Worm (Caenorhabditis elegans) whole organism, L4/young adult: ENCODE measurements around the gene grl-12.

Experiments used
- W03F9.2 ChIP-seq: fragments of 150-350 bp; optimal IDR thresholded peaks from 2 replicates; lab custom pipeline; 2014; ENCODE audit warnings: missing biosample characterization, missing genetic modification characterization
- dao-5 ChIP-seq: sonication (generic microtip); optimal IDR thresholded peaks from 2 replicates; lab custom pipeline; 2016; ENCODE audit warnings: missing genotype, missing genetic modification characterization, moderate library complexity, missing compliant biosample characterization
- him-1 ChIP-seq: sonication (generic microtip); optimal IDR thresholded peaks from 2 replicates; lab custom pipeline; 2016; ENCODE audit warnings: missing genotype, missing genetic modification reagents, missing genetic modification characterization, missing compliant biosample characterization

The grl-12 gene

DNA sequence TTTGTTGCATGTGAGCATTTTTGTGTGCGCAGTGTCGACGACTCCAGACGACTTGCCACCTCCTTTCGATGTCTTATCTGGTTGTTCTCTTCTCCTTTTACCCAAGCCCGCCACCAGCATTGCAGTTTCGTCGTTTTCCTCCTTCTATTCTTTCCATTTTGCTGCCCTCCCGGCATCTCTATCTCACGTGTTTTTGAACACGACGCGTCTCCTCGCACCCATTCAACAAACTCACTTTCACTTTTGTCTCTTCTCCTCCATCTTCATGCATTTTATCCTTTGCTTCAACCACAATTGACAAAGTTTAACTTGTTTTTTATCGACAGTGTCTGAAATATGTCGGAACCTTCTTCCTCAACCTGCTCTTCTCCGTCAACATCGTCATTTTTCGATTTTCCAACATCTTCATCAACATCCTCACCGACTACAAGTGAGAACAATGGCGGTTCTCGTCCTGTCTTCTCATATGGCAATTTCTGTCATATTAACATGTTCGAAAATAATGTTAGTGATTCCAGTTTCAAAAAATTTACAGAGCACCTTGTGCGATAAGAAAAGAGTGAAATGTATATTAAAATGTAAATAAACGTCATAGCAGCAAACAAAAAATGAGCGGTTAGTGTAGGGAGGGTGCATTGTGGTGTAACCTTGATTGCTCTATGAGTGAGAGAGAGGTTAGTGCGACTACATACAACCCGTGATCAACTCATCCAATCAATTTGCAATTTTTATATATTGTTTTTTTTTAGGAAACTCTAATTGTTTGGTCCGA lies 26.0 kb downstream of the grl-12 start, which contains the start of gene fip-4:
TSS of gene fip-4 (minus strand) at position 636 of the 772 bp plus-strand sequence.
- no peak for TF ChIP-seq dao-5
- TF ChIP-seq him-1 (tag; lab: Kevin White, UChicago), result no peak
- no peak for TF ChIP-seq W03F9.2 (tag; lab: Kevin White, UChicago)

DNA sequence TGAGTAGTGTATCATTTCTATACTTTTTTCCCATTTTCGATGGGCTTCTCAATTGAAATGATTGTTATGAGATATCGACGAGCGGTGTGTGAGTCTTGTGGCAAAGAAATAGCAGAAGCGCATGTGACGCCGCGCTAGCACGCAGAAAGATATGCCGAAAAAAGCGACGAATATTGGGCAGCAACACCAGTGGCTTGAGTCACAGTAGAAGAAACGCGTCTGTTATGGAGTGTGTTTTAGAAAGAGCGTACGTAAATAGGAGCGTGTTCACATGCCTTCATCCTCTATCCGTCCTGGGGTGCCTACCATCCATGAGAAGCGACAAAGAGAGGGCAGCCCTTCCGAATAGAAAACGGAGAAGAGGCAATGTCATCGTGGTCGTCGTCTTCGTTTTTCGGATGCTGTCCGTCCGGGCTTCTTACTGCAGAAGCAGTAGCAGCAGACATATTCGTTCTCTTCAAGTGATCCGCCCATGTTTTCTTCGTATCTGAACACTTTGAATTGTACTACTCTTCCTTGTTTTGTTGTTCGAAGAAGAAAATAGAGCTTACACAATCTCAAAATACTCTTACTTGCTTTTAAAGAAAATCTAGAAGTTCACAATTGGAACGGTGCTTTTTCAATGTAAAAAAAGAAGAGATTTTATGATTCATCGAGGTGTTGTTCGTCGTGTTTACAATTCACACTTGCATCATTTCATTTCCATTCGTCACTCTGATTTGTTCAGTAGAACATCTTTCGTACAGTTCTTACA lies 26.9 kb downstream of the grl-12 start:
- TF ChIP-seq him-1 (tag; lab: Kevin White, UChicago) (no peak), dao-5 (no peak), W03F9.2 (tag; lab: Kevin White, UChicago) (no peak)

DNA sequence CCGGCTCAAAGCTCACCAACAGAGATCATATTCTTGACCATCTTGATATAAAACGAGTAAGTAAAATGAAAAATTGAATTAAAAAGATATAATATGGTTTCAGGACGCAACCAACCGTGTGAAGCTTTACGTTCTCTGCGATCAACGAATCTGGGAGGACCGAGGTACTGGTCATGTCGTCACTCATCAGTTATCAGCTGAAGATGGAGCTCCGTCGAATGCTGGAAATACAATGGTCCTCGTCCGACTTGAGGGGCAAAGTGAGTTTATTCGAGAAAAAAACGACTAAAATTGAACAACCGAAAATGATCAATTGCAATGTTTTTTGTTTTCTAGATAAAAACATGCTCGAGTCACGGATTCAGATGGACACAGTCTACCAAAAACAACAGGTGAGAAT lies 28.3 kb downstream of the grl-12 start:
- TF ChIP-seq dao-5 (no peak), him-1 (tag; lab: Kevin White, UChicago) (no peak), W03F9.2 (tag; lab: Kevin White, UChicago) (no peak)

DNA sequence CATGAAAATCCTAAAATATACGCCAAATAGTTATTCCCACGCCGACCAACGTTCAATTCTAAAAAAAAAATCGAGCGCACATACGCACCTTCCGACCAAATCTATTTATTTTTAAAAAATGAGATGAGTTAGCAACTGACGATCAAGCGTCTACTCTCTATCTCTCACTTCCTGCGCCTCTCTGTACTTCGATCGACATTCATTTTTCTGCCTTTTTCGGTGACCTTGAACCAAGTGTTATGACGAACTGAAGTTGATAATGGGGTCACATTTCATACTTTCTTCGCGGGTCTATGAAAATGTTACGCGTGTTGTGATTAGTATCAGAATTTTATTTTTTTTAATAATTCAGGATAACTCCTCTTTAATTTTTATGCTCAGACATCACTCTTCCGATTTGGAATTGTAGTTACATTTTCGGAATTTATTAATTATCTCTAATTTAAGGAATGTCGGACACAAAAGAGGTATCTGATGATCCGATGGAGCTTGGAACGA lies 29.4 kb downstream of the grl-12 start, which contains the start of gene smk-1:
TSS of gene smk-1 (plus strand) at position 448 of the 498 bp plus-strand sequence.
- TF ChIP-seq W03F9.2 (tag; lab: Kevin White, UChicago) (no peak), him-1 (tag; lab: Kevin White, UChicago) (no peak), dao-5 (no peak)

DNA sequence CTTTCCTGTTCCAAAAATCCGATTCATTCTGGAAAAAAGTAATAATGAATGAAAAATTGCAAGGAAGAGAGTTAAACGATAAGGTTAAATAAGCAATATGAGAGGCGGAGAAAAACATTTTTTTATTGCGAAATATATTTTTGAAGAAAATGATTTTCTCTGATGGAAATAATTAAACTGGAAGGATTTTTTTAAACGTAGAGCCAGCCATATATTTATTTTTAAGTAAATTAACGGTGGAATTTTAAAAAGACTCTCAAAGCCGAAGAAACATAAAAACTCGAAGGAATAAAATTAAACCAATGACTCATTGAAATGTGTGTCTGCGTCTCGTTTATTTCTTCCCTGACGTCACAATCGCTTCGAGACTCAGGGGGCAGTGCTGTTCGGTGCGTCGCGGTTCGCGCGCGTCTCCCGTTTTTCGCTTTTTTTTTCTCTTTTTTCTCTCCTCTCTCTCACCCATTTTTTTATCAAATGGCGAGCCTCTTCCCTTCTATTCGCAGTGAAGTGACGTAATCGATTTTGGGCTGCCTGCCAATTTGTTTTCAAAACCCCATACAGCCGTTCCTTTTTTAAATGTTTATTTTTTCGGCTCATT lies 30.6 kb downstream of the grl-12 start, which contains the start of gene vps-60:
TSS of gene vps-60 (minus strand) at position 30 of the 598 bp plus-strand sequence.
- TF ChIP-seq W03F9.2 (tag; lab: Kevin White, UChicago) (peak; percentile 94), dao-5 (no peak), him-1 (tag; lab: Kevin White, UChicago) (peak; percentile 81)

DNA sequence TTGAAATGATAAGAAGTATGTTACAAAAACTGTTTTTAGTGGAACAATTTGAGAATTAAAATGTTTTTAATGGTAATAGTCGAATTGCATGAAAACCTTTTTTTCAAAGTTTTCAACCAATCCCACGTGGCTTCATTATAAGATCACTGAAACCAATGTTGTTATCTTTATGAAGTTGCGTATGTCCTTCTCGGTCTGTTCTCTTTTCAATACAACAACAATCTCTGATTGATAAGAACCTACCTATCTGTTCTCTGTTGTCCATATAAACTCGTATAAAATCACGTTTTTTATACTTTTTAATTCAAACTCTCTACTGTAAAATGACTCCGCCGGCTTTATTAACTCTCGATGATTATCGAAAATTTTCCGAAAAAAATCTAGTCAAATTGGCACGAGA lies 33.5 kb downstream of the grl-12 start, which contains the start of gene F41E6.5:
TSS of gene F41E6.5 (plus strand) at position 209 of the 400 bp plus-strand sequence.
- no peak for TF ChIP-seq W03F9.2 (tag; lab: Kevin White, UChicago)

DNA sequence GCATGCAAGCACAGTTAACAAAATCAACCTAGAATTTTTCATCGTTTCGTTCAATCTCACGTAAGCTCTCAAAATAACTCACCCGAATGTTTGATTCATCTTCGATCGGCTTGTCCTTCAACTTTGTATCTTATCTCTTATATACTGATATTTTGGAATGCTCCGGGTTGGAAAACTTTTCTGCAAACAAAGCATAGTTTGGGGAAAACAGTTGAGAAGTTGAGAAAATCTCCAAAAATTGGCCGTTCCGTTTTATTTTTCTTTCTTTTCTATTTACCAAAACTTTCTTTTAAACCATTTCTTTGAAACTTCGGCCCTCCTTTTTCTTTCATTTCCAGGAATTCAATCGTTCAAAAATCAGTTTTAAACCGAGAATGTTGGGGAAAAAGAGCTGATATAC lies 34.2 kb downstream of the grl-12 start, which contains the start of gene F41E6.15:
TSS of gene F41E6.15 (minus strand) at position 101 of the 400 bp plus-strand sequence.
- TF ChIP-seq dao-5 (no peak), him-1 (tag; lab: Kevin White, UChicago) (no peak), W03F9.2 (tag; lab: Kevin White, UChicago) (no peak)

DNA sequence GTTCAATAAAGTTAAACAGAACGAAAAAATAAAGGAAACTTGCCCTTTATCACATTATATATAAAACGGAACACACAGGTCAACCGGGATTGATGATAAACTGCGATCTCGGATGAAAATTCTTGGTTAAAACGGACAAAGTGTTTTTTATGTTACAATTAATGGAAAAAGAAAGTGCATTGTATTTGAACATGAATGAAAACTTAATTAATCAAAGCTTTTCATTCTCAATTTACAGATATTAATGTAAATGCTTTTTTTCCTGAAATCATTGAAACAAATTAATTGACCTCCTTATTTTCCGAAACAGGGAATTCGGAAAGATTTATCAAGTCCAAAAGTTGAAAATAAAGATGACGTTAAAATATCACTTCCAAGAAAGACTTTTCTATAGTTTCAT lies 35.4 kb downstream of the grl-12 start, which contains the start of gene F41E6.8:
TSS of gene F41E6.8 (minus strand) at position 101 of the 400 bp plus-strand sequence.
- TF ChIP-seq him-1 (tag; lab: Kevin White, UChicago) (no peak), dao-5 (no peak), W03F9.2 (tag; lab: Kevin White, UChicago) (no peak)

DNA sequence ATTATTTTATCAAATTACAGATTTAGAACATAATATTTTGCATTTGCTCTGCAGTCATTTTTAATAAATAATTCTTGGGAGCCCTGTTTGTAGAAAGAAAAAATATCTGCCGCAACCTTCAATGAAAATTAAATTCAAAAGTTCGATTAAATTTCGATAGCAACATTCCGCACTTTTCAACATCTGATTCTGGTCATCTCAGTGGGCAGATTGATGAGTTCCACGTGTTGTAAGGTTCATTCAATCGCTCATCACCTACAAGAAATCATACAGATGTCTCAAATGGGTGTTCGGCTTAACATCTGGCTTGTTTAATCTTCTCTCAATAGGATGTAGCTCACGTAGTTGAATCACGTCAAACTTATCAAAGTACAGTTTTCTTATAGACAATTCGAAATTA lies 36.9 kb downstream of the grl-12 start:
- TF ChIP-seq dao-5, result no peak
- TF ChIP-seq W03F9.2 (tag; lab: Kevin White, UChicago), result no peak
- no peak for TF ChIP-seq him-1 (tag; lab: Kevin White, UChicago)

DNA sequence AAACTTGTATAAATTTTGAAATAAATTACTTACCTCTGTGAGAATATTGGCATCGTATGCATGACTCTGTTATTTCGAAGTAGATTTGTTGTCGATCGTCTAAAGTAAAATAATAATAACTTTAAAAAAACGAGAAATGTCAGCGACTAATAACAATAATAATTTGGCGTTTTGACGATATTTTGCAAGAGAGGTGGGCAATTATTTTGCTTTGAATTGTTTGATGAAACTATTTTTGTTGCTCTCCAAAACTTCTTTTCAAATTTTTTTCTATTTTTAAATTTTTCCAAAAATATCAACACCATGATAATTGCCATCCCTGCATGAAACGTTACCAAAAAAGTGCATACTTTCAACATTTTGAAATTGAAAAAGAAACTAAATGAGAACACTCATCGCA lies 37.6 kb downstream of the grl-12 start, which contains the start of gene F41E6.7:
TSS of gene F41E6.7 (minus strand) at position 101 of the 400 bp plus-strand sequence.
- no peak for TF ChIP-seq dao-5
- TF ChIP-seq him-1 (tag; lab: Kevin White, UChicago), result no peak
- no peak for TF ChIP-seq W03F9.2 (tag; lab: Kevin White, UChicago)

DNA sequence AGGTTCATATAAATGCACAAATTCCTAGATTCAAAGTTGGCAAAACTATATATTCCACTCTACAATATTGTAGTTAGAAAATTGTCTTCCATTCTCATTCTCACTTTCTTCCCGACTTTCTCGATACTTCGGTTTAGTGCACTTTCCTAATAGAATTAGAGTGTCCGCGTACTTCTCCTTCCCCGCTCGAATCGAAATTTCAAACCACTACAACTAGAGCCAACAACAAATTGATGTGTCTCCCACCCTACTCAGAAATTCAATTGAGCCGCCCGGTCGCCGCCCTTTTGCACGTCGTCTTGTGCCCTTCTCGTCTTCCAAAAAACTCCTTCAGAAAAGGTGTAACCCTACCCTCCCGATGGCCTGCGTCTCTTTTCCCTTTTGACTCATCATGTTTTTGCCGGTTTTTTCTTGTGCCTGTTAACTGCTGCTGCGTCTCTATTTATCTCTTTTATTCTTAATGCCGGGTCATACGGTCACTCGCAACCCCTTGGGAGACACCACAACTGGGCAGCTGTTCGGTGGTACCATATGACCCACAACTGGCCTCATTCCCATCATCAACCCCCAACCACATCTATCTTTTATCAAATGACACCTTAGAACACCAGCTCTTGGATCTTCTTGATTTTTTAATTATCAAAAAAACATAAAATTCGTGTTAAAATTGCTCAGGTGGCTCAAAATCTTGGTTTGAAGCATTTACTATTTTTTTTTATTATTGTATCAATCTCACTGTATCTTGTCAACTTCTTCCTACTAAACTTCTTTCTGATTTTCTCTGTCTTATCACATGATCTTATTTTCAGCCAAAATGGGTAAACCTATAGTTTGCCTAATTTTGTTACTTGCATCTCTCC lies 42.5 kb downstream of the grl-12 start, which contains the start of gene tag-196:
TSS of gene tag-196 (plus strand) at position 810 of the 860 bp plus-strand sequence.
- TF ChIP-seq W03F9.2 (tag; lab: Kevin White, UChicago), result no peak
- TF ChIP-seq dao-5, result no peak
- no peak for TF ChIP-seq him-1 (tag; lab: Kevin White, UChicago)

DNA sequence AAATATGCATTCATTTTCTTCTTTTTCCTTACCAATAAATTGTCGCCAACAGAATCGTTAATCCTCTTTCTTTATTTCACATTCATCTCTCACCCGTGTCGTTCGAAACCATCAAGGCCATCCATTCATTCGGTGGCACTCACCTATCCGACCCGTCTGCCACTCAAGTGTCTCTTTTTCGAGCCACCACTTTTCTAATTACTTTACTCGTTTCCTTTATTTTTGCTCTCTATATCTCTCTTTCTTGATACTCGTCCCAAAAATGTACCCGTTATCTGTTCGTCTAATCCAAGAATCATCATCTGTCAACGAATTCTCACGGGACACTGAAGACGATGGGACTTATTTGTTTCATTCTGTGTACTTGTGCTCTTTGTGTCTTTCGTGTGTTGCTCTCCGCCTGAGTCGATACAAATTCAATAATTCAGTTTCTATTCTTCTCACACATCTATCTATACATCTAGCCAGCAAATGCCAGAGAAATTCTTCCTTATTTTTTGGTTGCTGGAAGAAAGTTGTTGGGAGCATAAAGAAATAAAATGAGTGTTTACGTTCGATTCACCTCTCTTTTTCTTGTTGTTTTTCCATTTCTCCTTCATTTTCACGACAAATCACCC lies 44.0 kb downstream of the grl-12 start:
- TF ChIP-seq W03F9.2 (tag; lab: Kevin White, UChicago) (no peak), dao-5 (no peak), him-1 (tag; lab: Kevin White, UChicago) (no peak)
